Worm (Caenorhabditis elegans) whole organism, early embryonic: ENCODE measurements around the gene F11A5.5.

Source experiments
- B0310.2 ChIP-seq: sonication (generic microtip); optimal IDR thresholded peaks from 2 replicates; lab custom pipeline; 2016; ENCODE audit warnings: mild to moderate bottlenecking, missing genetic modification characterization, missing compliant biosample characterization
- F13C5.2 ChIP-seq: sonication (generic microtip); optimal IDR thresholded peaks from 2 replicates; lab custom pipeline; 2017; ENCODE audit warnings: mild to moderate bottlenecking, missing genetic modification characterization, inconsistent platforms, missing compliant biosample characterization
- aly-1 ChIP-seq: sonication (generic microtip); optimal IDR thresholded peaks from 2 replicates; lab custom pipeline; 2016; ENCODE audit warnings: missing genetic modification characterization, missing compliant biosample characterization
- ama-1 ChIP-seq: fragments of 150-350 bp; optimal IDR thresholded peaks from 2 replicates; lab custom pipeline; 2014
- ceh-13 ChIP-seq: fragments of 200-800 bp; sonication (Bioruptor generic); optimal IDR thresholded peaks from 2 replicates; lab custom pipeline; 2018; ENCODE audit warnings: mild to moderate bottlenecking, missing genetic modification characterization, missing compliant biosample characterization
- ceh-36 ChIP-seq: sonication (generic microtip); optimal IDR thresholded peaks from 2 replicates; lab custom pipeline; 2016; ENCODE audit warnings: missing genetic modification characterization, inconsistent platforms, missing compliant biosample characterization
- ets-7 ChIP-seq: sonication (generic microtip); optimal IDR thresholded peaks from 2 replicates; lab custom pipeline; 2016; ENCODE audit warnings: missing genotype, missing genetic modification characterization, missing compliant biosample characterization
- flt-1 ChIP-seq: fragments of 200-800 bp; sonication (Bioruptor generic); IDR thresholded peaks from 2 replicates; pipeline ENCODE4 v1.3.6; 2022; ENCODE audit warnings: missing genetic modification characterization, missing compliant biosample characterization
- hmbx-1 ChIP-seq: sonication (generic microtip); optimal IDR thresholded peaks from 2 replicates; lab custom pipeline; 2016; ENCODE audit warnings: mild to moderate bottlenecking, missing genetic modification characterization, missing compliant biosample characterization
- hmg-4 ChIP-seq: fragments of 200-800 bp; sonication (Bioruptor generic); optimal IDR thresholded peaks from 2 replicates; lab custom pipeline; 2018; ENCODE audit warnings: mild to moderate bottlenecking, missing genetic modification characterization, missing compliant biosample characterization
- hnd-1 ChIP-seq: sonication (generic microtip); optimal IDR thresholded peaks from 2 replicates; lab custom pipeline; 2016; ENCODE audit warnings: missing genetic modification characterization, missing compliant biosample characterization
- pes-1 ChIP-seq: fragments of 200-800 bp; sonication (Bioruptor generic); IDR thresholded peaks from 2 replicates; pipeline ENCODE4 v1.3.6; 2022; ENCODE audit warnings: missing genetic modification reagents, missing genetic modification characterization, missing compliant biosample characterization
- scrt-1 ChIP-seq: fragments of 200-800 bp; sonication (Bioruptor generic); IDR thresholded peaks from 2 replicates; pipeline ENCODE4 v1.3.6; 2022; ENCODE audit warnings: missing genetic modification characterization, missing compliant biosample characterization
- sea-1 ChIP-seq: fragments of 200-800 bp; sonication (Bioruptor generic); conservative IDR thresholded peaks from 2 replicates; pipeline ENCODE4 v1.3.6; 2022; ENCODE audit warnings: missing genetic modification characterization, missing compliant biosample characterization
- tbx-11 ChIP-seq: fragments of 200-800 bp; sonication (Bioruptor generic); IDR thresholded peaks from 2 replicates; pipeline ENCODE4 v1.3.6; 2022; ENCODE audit warnings: missing genetic modification characterization, missing compliant biosample characterization
- tbx-37 ChIP-seq: fragments of 200-800 bp; sonication (Bioruptor generic); conservative IDR thresholded peaks from 2 replicates; pipeline ENCODE4 v1.3.6; 2022; ENCODE audit warnings: missing genetic modification reagents, missing genetic modification characterization, missing compliant biosample characterization
- tra-4 ChIP-seq: sonication (generic microtip); optimal IDR thresholded peaks from 2 replicates; lab custom pipeline; 2017; ENCODE audit warnings: missing genetic modification characterization, missing compliant biosample characterization

F11A5.5 gene

DNA sequence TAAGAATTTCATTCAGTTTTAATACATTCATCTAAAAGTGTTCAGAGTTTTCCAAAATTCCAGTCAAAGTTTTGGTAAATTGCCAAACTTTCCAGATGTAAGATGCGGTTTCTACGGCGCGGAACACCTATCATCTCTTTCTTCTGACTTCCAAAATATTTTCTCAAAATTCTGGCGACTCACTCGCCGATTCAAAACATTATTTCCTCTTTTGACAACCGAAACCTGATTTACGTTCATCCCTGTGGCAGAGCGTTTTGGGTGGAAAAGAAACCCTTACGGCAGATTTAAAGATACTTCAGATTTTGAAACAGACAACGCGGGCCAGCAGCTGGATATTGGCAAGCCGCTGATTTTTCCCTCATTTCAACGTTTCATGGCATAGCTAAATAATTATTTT, at the start of gene F11A5.5:
Gene F11A5.5 (plus strand): TSS at position 301 of the 400 bp plus-strand sequence.
- TF ChIP-seq B0310.2 (tag; lab: Kevin White, UChicago) (no peak), tbx-37 (GFP tag; lab: Robert Waterston, UW) (no peak), tra-4 (tag; lab: Kevin White, UChicago) (no peak), scrt-1 (GFP tag; lab: Robert Waterston, UW) (no peak), F13C5.2 (tag; lab: Kevin White, UChicago) (no peak), hmbx-1 (tag; lab: Kevin White, UChicago) (no peak), ets-7 (tag; lab: Kevin White, UChicago) (no peak), pes-1 (GFP tag; lab: Robert Waterston, UW) (no peak), flt-1 (no peak), sea-1 (GFP tag; lab: Robert Waterston, UW) (no peak), ama-1 (lab: Kevin White, UChicago) (no peak), ceh-36 (no peak), ceh-13 (GFP tag; lab: Kevin White, UChicago) (no peak), hmg-4 (GFP tag; lab: Kevin White, UChicago) (no peak), hnd-1 (tag; lab: Kevin White, UChicago) (no peak)

DNA sequence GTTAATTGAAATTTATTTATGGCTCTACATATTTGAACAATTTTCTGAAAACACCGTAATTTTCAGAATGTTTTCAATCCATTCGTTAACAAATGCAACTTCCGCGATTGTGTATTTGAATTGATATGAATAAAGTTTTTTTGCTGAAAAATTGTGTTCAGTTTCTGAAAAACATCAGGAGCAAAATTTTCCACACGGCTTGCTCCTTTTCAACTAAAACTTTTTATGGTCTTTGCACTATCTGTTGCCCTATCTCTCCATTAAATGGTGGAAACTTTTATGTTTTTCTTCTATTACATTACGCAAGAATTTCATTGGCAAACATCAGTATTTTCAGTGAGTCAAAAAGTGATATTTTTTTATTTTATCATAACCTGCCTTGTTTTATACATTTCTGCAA, 49.3 kb upstream of the F11A5.5 start, which contains the start of gene F10A3.4:
Gene F10A3.4 (plus strand): TSS at position 301 of the 400 bp plus-strand sequence.
- TF ChIP-seq ceh-13 (GFP tag; lab: Kevin White, UChicago) (no peak), hmg-4 (GFP tag; lab: Kevin White, UChicago) (no peak), flt-1 (no peak), hnd-1 (tag; lab: Kevin White, UChicago) (no peak), hmbx-1 (tag; lab: Kevin White, UChicago) (no peak), tbx-11 (GFP tag; lab: Robert Waterston, UW) (no peak), pes-1 (GFP tag; lab: Robert Waterston, UW) (no peak)

DNA sequence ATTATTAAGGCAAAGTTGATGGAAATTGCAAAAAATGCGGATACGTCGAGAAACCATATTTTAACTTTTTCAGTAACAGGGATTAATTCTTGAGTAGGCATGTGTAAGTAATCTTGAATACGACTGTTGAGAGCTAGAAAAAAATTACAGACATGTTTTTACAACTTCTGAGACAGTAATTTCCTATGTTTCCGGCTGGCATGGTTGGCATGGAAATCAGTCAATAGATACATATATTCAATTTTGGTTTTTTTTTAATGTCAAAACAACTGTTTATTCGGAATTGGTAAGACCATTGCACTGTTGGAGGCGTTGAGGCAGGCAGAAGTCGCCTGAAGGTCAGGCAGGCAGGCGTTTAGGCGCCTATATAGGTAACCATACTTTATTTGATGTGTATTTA, 44.7 kb upstream of the F11A5.5 start, which contains the start of gene str-254:
Gene str-254 (minus strand): TSS at position 101 of the 400 bp plus-strand sequence.
- TF ChIP-seq aly-1 (no peak), ets-7 (tag; lab: Kevin White, UChicago) (no peak), hnd-1 (tag; lab: Kevin White, UChicago) (no peak), ama-1 (lab: Kevin White, UChicago) (no peak), flt-1 (no peak), hmg-4 (GFP tag; lab: Kevin White, UChicago) (no peak), sea-1 (GFP tag; lab: Robert Waterston, UW) (no peak)

DNA sequence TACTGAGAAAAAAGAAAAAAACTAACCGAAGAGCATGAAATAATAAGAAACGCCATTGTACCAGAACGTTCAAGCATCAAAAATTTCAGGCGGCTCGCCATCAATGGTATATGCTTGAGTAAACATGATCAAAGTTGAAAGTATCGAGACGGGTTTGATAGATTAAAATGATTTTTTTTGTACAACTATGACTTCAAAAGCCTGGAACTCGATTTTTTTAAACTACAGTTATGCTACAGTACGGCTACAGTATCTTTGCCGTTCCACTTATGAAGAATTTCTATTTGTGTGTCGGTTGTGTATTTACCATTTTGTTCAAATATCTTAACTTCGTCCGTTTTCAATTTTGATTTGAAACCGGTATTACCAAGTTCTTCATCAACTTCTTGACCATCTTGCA, 43.0 kb upstream of the F11A5.5 start, which contains the start of gene str-97:
Gene str-97 (minus strand): TSS at position 101 of the 400 bp plus-strand sequence.
- TF ChIP-seq scrt-1 (GFP tag; lab: Robert Waterston, UW), result no peak
- TF ChIP-seq ceh-36, result no peak
- TF ChIP-seq ama-1 (lab: Kevin White, UChicago), result no peak
- TF ChIP-seq ets-7 (tag; lab: Kevin White, UChicago), result no peak
- no peak for TF ChIP-seq F13C5.2 (tag; lab: Kevin White, UChicago)
- no peak for TF ChIP-seq B0310.2 (tag; lab: Kevin White, UChicago)
- no peak for TF ChIP-seq hmbx-1 (tag; lab: Kevin White, UChicago)
- TF ChIP-seq aly-1, result no peak
- TF ChIP-seq pes-1 (GFP tag; lab: Robert Waterston, UW), result no peak
- TF ChIP-seq hmg-4 (GFP tag; lab: Kevin White, UChicago), result no peak
- TF ChIP-seq tra-4 (tag; lab: Kevin White, UChicago), result no peak
- no peak for TF ChIP-seq hnd-1 (tag; lab: Kevin White, UChicago)
- TF ChIP-seq sea-1 (GFP tag; lab: Robert Waterston, UW), result no peak
- no peak for TF ChIP-seq tbx-11 (GFP tag; lab: Robert Waterston, UW)
- TF ChIP-seq flt-1, result no peak

DNA sequence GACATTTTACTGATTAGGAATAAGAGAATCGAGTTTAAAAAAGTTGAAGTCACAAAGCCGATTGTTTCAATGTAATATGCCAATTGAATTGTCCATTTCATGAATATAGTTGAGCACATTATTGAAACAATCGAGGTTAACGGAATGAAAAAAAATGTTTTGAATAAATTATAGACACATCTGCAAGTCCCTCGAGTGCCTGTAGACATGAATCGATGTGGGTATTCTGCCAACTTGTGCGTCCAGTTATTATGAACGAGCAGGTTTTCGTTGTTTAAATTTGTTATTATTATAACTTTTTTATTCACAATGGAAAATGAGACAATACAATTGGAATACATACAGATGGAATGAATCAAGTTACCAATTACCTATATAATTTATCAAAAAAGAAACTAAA, 39.7 kb upstream of the F11A5.5 start, which contains the start of gene str-99:
Gene str-99 (minus strand): TSS at position 101 of the 400 bp plus-strand sequence.
- no peak for TF ChIP-seq scrt-1 (GFP tag; lab: Robert Waterston, UW)
- TF ChIP-seq ets-7 (tag; lab: Kevin White, UChicago), result no peak
- no peak for TF ChIP-seq F13C5.2 (tag; lab: Kevin White, UChicago)
- no peak for TF ChIP-seq tbx-37 (GFP tag; lab: Robert Waterston, UW)
- no peak for TF ChIP-seq ceh-36
- no peak for TF ChIP-seq tbx-11 (GFP tag; lab: Robert Waterston, UW)
- no peak for TF ChIP-seq aly-1

DNA sequence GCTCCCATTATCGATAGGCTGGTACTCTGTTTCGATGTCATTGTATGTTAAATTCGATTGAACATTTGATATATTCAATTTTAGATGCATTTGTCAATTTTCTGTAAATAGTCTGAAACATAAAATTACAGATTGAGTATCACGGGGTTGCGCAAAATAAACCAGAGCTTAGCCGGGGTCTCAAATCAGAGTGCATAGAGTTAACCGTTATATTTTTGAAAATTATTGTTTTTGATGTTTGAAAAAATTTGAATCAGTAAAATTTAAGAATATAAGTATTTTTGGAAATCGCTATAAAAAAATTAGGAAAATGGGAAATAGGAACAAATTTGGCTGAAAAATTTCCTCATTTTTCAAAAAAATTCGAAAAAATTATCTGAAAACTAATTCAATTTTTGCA, 38.5 kb upstream of the F11A5.5 start, which contains the start of gene F10A3.17:
Gene F10A3.17 (minus strand): TSS at position 101 of the 400 bp plus-strand sequence.
- TF ChIP-seq flt-1 (no peak), ceh-36 (no peak), hnd-1 (tag; lab: Kevin White, UChicago) (no peak), sea-1 (GFP tag; lab: Robert Waterston, UW) (no peak), ceh-13 (GFP tag; lab: Kevin White, UChicago) (no peak), tbx-11 (GFP tag; lab: Robert Waterston, UW) (no peak), B0310.2 (tag; lab: Kevin White, UChicago) (no peak), hmbx-1 (tag; lab: Kevin White, UChicago) (no peak), tra-4 (tag; lab: Kevin White, UChicago) (no peak), ets-7 (tag; lab: Kevin White, UChicago) (no peak), ama-1 (lab: Kevin White, UChicago) (no peak), pes-1 (GFP tag; lab: Robert Waterston, UW) (no peak), hmg-4 (GFP tag; lab: Kevin White, UChicago) (no peak), tbx-37 (GFP tag; lab: Robert Waterston, UW) (no peak), aly-1 (no peak), scrt-1 (GFP tag; lab: Robert Waterston, UW) (no peak), F13C5.2 (tag; lab: Kevin White, UChicago) (no peak)

DNA sequence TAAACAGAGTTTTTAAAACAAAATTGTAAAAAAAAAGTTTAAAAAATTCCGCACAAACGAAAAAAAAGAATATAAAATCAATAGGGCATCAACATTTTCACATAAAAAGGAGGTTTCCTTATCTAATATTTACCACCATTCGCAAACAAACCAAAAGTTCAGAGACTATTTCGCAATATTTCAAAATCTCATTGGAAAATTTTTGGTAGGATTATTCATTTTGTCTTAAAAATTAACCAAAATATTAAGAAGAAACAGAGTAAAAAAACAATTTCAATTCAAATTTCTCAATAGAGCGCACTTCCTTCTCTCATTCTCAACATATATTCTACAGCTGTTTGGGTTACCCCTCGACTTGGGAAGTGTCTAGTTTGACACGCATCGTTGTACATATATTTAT, 38.0 kb upstream of the F11A5.5 start:
- no peak for TF ChIP-seq B0310.2 (tag; lab: Kevin White, UChicago)
- TF ChIP-seq pes-1 (GFP tag; lab: Robert Waterston, UW), result no peak
- TF ChIP-seq tra-4 (tag; lab: Kevin White, UChicago), result no peak
- TF ChIP-seq flt-1, result no peak
- no peak for TF ChIP-seq hmg-4 (GFP tag; lab: Kevin White, UChicago)
- TF ChIP-seq aly-1, result no peak
- no peak for TF ChIP-seq tbx-11 (GFP tag; lab: Robert Waterston, UW)
